Fruit fly (Drosophila melanogaster) whole organism: ENCODE data around the gene CG43052.

Experiments
- CG8478 ChIP-seq: fragments of >200 bp; optimal IDR thresholded peaks from 2 replicates; lab custom pipeline; 2018; ENCODE audit warnings: inconsistent platforms
- usp ChIP-seq: fragments of >200 bp; optimal IDR thresholded peaks from 2 replicates; lab custom pipeline; 2017; ENCODE audit warnings: missing biosample characterization, missing genetic modification characterization, mixed read lengths

DNA sequence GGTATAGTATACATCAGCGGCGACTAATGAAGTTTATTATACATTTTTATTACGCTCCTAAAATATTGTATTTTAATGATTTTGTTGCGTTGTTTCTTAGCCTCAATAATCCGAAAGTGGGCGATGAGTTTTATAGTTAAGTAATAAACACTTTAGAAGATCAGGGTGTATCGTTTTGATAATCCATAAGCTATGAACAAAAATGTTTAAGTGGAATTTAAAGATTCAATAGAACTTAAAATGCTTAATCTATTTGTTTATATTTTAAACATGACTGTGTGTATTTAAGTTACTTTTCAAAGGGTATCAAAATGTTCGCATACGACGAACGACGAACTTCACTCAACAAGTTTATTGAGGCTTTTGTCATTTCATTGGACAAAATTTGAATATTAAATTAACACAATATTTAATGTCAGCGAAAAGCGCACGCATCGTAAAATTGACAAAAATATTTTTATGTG lies 20.4 kb downstream of the CG43052 start:
- TF ChIP-seq CG8478 (lab: Kevin White, UChicago) = no peak
- TF ChIP-seq usp (GFP tag; lab: Kevin White, UChicago) = no peak
